Worm (Caenorhabditis elegans): ENCODE measurements around the gene laf-1.

The laf-1 gene

ce11 chrIII:2804461-2804860 lies 25.6 kb upstream of the laf-1 start:
- TF ChIP-seq mls-2 (tag; optimal IDR thresholded peaks at IDR 0.05): no peak
- TF ChIP-seq elt-1 (tag; optimal IDR thresholded peaks at IDR 0.05; ENCODE audit: borderline replicate concordance, insufficient read depth): no peak
- TF ChIP-seq pha-4 (tag; optimal IDR thresholded peaks at IDR 0.05): peak; percentile 34
- TF ChIP-seq sptf-1 (tag; optimal IDR thresholded peaks at IDR 0.05): no peak
- no peak for TF ChIP-seq blmp-1 (tag; optimal IDR thresholded peaks at IDR 0.05)
- no peak for TF ChIP-seq snpc-4 (tag; optimal IDR thresholded peaks at IDR 0.05)
- TF ChIP-seq ham-2 (GFP tag; optimal IDR thresholded peaks at IDR 0.05): no peak
- peak; percentile 17 for TF ChIP-seq unc-62 (GFP tag; optimal IDR thresholded peaks at IDR 0.05)
- TF ChIP-seq flh-1 (GFP tag; optimal IDR thresholded peaks at IDR 0.05): no peak
- TF ChIP-seq nhr-237 (tag; optimal IDR thresholded peaks at IDR 0.05): no peak
- peak; percentile 49 for TF ChIP-seq nhr-2 (tag; optimal IDR thresholded peaks at IDR 0.05)
- no peak for TF ChIP-seq drap-1 (GFP tag; optimal IDR thresholded peaks at IDR 0.05)

- TF ChIP-seq ceh-43 (GFP tag; optimal IDR thresholded peaks at IDR 0.05): no peak
- no peak for TF ChIP-seq ztf-11 (tag; optimal IDR thresholded peaks at IDR 0.05)
- no peak for TF ChIP-seq ces-1 (GFP tag; optimal IDR thresholded peaks at IDR 0.05)
Measured at ce11 chrIII:2801800-2802515, 23.1 kb upstream of the laf-1 start, which contains the start of the genes twk-45 and Y71H2AM.25. Gene twk-45 (minus strand): TSS chrIII:2801900. Gene Y71H2AM.25 (plus strand): TSS chrIII:2802465.

- TF ChIP-seq zip-8 (tag; optimal IDR thresholded peaks at IDR 0.05): peak; percentile 93
- TF ChIP-seq elt-1 (tag; optimal IDR thresholded peaks at IDR 0.05; ENCODE audit: borderline replicate concordance, insufficient read depth): no peak
Measured at ce11 chrIII:2800743-2801142, 21.9 kb upstream of the laf-1 start.

DNA sequence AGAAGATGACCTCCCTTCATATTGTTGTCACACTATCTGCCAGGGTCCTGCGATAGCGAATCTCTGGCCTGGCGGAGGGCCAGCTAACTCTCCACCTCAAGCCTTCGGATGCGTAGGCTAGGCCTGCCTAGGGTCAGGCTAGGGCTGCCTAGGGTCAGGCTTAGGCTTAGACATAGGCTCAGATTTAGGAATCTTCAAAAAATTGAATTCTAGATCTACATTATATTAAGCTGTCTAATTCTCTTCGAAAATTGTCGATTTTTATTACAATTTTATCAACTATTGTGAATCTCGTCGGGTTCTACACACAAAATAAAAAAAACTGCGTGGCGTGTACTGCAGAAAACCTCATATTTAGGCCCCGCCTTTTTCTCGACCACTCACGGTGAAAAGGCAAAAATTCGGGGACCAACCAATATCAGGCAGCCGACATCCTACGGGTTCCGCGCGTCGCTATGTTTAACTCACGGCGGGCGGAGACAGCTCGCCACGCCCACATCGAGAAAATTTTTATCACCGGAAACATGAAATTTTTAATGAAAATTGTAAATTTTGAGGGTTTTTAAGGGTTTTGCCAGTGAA lies 16.7 kb upstream of the laf-1 start:
- TF ChIP-seq ces-1 (GFP tag; optimal IDR thresholded peaks at IDR 0.05): no peak
- no peak for TF ChIP-seq mls-2 (tag; optimal IDR thresholded peaks at IDR 0.05)
- TF ChIP-seq hlh-1 (tag; optimal IDR thresholded peaks at IDR 0.05): no peak
- TF ChIP-seq unc-39 (tag; optimal IDR thresholded peaks at IDR 0.05): no peak
- no peak for TF ChIP-seq tbx-8 (GFP tag; optimal IDR thresholded peaks at IDR 0.05)
- no peak for TF ChIP-seq sem-2 (GFP tag; optimal IDR thresholded peaks at IDR 0.05)
- TF ChIP-seq unc-120 (tag; optimal IDR thresholded peaks at IDR 0.05; ENCODE audit: poor library complexity, severe bottlenecking): no peak
- TF ChIP-seq drap-1 (GFP tag; optimal IDR thresholded peaks at IDR 0.05): no peak
- no peak for TF ChIP-seq ceh-43 (GFP tag; optimal IDR thresholded peaks at IDR 0.05)
- TF ChIP-seq ceh-83 (GFP tag; optimal IDR thresholded peaks at IDR 0.05): no peak
- TF ChIP-seq sptf-1 (tag; optimal IDR thresholded peaks at IDR 0.05): no peak
- no peak for TF ChIP-seq lin-13 (tag; optimal IDR thresholded peaks at IDR 0.05)
- TF ChIP-seq ham-2 (GFP tag; optimal IDR thresholded peaks at IDR 0.05): no peak
- TF ChIP-seq blmp-1 (tag; optimal IDR thresholded peaks at IDR 0.05): no peak

- TF ChIP-seq ham-2 (GFP tag; optimal IDR thresholded peaks at IDR 0.05) (no peak), lin-13 (tag; optimal IDR thresholded peaks at IDR 0.05) (no peak), unc-62 (GFP tag; optimal IDR thresholded peaks at IDR 0.05) (no peak), ceh-43 (GFP tag; optimal IDR thresholded peaks at IDR 0.05) (no peak), cnd-1 (tag; optimal IDR thresholded peaks at IDR 0.05) (no peak), lin-32 (GFP tag; optimal IDR thresholded peaks at IDR 0.05) (no peak), mep-1 (tag; optimal IDR thresholded peaks at IDR 0.05) (no peak), drap-1 (GFP tag; optimal IDR thresholded peaks at IDR 0.05) (no peak), zip-8 (tag; optimal IDR thresholded peaks at IDR 0.05) (no peak), unc-39 (tag; optimal IDR thresholded peaks at IDR 0.05) (no peak), nhr-76 (tag; optimal IDR thresholded peaks at IDR 0.05) (no peak), pha-4 (tag; optimal IDR thresholded peaks at IDR 0.05) (no peak), ceh-39 (tag; optimal IDR thresholded peaks at IDR 0.05) (no peak), nhr-12 (tag; optimal IDR thresholded peaks at IDR 0.05) (no peak), mls-2 (tag; optimal IDR thresholded peaks at IDR 0.05) (no peak), tbx-8 (GFP tag; optimal IDR thresholded peaks at IDR 0.05) (no peak), bed-3 (GFP tag; optimal IDR thresholded peaks at IDR 0.05) (no peak), snpc-4 (tag; optimal IDR thresholded peaks at IDR 0.05) (no peak), sptf-1 (tag; optimal IDR thresholded peaks at IDR 0.05) (no peak), flh-1 (GFP tag; optimal IDR thresholded peaks at IDR 0.05) (no peak)
Measured at ce11 chrIII:2794057-2794456, 15.2 kb upstream of the laf-1 start.
